Comparison of ENCODE assay signal across 5 fruit fly cellular contexts in the genomic region with DNA sequence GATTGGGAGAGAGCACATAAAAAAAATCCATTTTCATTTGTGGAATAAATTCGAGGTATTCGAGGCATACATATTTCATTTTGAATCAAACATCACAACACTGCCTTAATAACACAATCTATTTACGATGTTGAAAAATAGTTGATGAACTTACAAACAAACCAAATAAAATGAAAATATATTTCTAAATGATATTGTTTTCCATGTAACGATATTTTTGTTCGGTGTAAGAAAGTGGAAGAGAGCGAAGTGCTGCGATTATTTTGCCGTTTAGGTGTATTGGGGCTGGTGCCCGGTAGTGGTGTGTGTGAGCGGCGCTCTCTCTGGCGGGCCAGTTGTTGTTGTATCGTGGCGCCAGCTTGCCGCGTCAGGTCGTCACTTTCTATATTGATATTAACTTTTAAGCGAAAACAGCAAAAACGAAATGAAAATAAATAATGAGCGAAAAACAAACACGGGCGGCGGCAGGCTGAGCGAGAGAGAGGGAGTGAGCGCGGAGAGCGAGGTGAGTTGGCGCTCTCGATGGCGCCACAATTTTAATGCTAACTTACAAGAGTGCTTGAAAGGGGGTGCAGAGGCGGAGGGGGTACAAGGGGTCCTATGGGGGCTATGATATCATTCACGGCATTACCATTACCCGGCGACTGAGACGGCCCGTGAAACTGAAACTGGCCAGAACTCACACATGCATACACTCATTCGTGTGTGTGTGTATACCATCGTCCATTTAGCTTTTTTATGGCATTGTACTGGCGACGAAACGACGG.
TF ChIP-seq lines count a peak whose summit lies in the region.

No protein-coding gene starts in this region.

TF ChIP-seq in whole organism, adult, 20 proteins besides CTCF, POLR2A, EP300 and RAD21 (continued from another document):
- TF ChIP-seq ovo (GFP tag; optimal IDR thresholded peaks at IDR 0.05; lab: Kevin White, UChicago) (peak; percentile 76), CG33017 (tag; optimal IDR thresholded peaks at IDR 0.05; lab: Kevin White, UChicago) (peak; percentile 87), Crg-1 (GFP tag; optimal IDR thresholded peaks at IDR 0.05; lab: Kevin White, UChicago) (peak; percentile 94), Clk (GFP tag; optimal IDR thresholded peaks at IDR 0.05; lab: Kevin White, UChicago) (peak; percentile 61), CG7045 (GFP tag; optimal IDR thresholded peaks at IDR 0.05; lab: Kevin White, UChicago) (peak; percentile 91)
TF ChIP-seq in whole organism, adult: peak in this region for 19.

TF ChIP-seq in whole organism, embryonic, 481 proteins besides CTCF, POLR2A, EP300 and RAD21 (continued from another document and continues in another):
- TF ChIP-seq CG17802 (tag; optimal IDR thresholded peaks at IDR 0.05; lab: Kevin White, UChicago) (peak; percentile 81), zen (tag; optimal IDR thresholded peaks at IDR 0.05; lab: Kevin White, UChicago) (peak; percentile 85), CG10274 (GFP tag; optimal IDR thresholded peaks at IDR 0.05; lab: Kevin White, UChicago) (peak; percentile 64), CG1024 (GFP tag; IDR thresholded peaks at IDR 0.05; lab: Robert Waterston, UW) (no peak; the same call in none of the 2 replicates), CG18619 (GFP tag; optimal IDR thresholded peaks at IDR 0.05; lab: Kevin White, UChicago) (peak; percentile 92), CG12769 (tag; optimal IDR thresholded peaks at IDR 0.05; lab: Kevin White, UChicago) (peak; percentile 96), kah (GFP tag; optimal IDR thresholded peaks at IDR 0.05; lab: Kevin White, UChicago) (peak; percentile 82), CG14860 (GFP tag; IDR thresholded peaks at IDR 0.05; lab: Robert Waterston, UW; ENCODE audit: partially characterized antibody) (no peak), Hmx (GFP tag; optimal IDR thresholded peaks at IDR 0.05; lab: Kevin White, UChicago) (peak; percentile 91), CG30431 (GFP tag; optimal IDR thresholded peaks at IDR 0.05; lab: Kevin White, UChicago) (peak; percentile 82), CG3407 (GFP tag; optimal IDR thresholded peaks at IDR 0.05; lab: Kevin White, UChicago) (peak; percentile 84), usp (GFP tag; optimal IDR thresholded peaks at IDR 0.05; lab: Kevin White, UChicago) (no peak), CG8290 (GFP tag; optimal IDR thresholded peaks at IDR 0.05; lab: Kevin White, UChicago) (peak; percentile 70), CG8290 (tag; optimal IDR thresholded peaks at IDR 0.05; lab: Kevin White, UChicago) (peak; percentile 62 to 93), crp (GFP tag; optimal IDR thresholded peaks at IDR 0.05; lab: Kevin White, UChicago) (peak in 1 of 2 experiments; percentile 54), CG14014 (GFP tag; IDR thresholded peaks at IDR 0.05; lab: Robert Waterston, UW) (peak; percentile 72), CG2875 (GFP tag; optimal IDR thresholded peaks at IDR 0.05; lab: Kevin White, UChicago) (peak; percentile 85), CG6813 (GFP tag; optimal IDR thresholded peaks at IDR 0.05; lab: Kevin White, UChicago) (peak; percentile 90), dan (GFP tag; IDR thresholded peaks at IDR 0.05; lab: Robert Waterston, UW) (no peak), chinmo (GFP tag; IDR thresholded peaks at IDR 0.05; lab: Robert Waterston, UW; ENCODE audit: partially characterized antibody) (peak; percentile 98), CG2712 (tag; optimal IDR thresholded peaks at IDR 0.05; lab: Kevin White, UChicago) (peak; percentile 96), nau (GFP tag; optimal IDR thresholded peaks at IDR 0.05; lab: Kevin White, UChicago) (peak; percentile 90), CG33213 (GFP tag; optimal IDR thresholded peaks at IDR 0.05; lab: Kevin White, UChicago) (peak; percentile 74), Neu2 (GFP tag; optimal IDR thresholded peaks at IDR 0.05; lab: Kevin White, UChicago; ENCODE audit: borderline replicate concordance) (peak; percentile 56), stc (GFP tag; IDR thresholded peaks at IDR 0.05; lab: Robert Waterston, UW) (peak; percentile 93), dysf (GFP tag; IDR thresholded peaks at IDR 0.05; lab: Robert Waterston, UW) (peak; percentile 92), ac (GFP tag; optimal IDR thresholded peaks at IDR 0.05; lab: Kevin White, UChicago) (no peak), CG15601 (tag; optimal IDR thresholded peaks at IDR 0.05; lab: Kevin White, UChicago) (peak; percentile 94)

TF ChIP-seq in whole organism, prepupa, 60 proteins besides CTCF, POLR2A, EP300 and RAD21 (continued from another document and continues in another):
- peak; percentile 96 for TF ChIP-seq Blimp-1 (GFP tag; optimal IDR thresholded peaks at IDR 0.05; lab: Kevin White, UChicago)
- TF ChIP-seq CG11902 (GFP tag; optimal IDR thresholded peaks at IDR 0.05; lab: Kevin White, UChicago): peak; percentile 88
- TF ChIP-seq eg (GFP tag; IDR thresholded peaks at IDR 0.05; lab: Robert Waterston, UW): peak; percentile 91
- TF ChIP-seq Eip78C (GFP tag; lab: Kevin White, UChicago): peak; percentile 99
- peak; percentile 99 for TF ChIP-seq fkh (GFP tag; optimal IDR thresholded peaks at IDR 0.05; lab: Kevin White, UChicago)
- peak; percentile 96 for TF ChIP-seq Hr39 (GFP tag; optimal IDR thresholded peaks at IDR 0.05; lab: Kevin White, UChicago)
- TF ChIP-seq CG7368 (GFP tag; optimal IDR thresholded peaks at IDR 0.05; lab: Kevin White, UChicago): peak; percentile 90
- TF ChIP-seq salr (GFP tag; optimal IDR thresholded peaks at IDR 0.05; lab: Kevin White, UChicago): peak; percentile 79 to 90
- TF ChIP-seq CG10669 (GFP tag; optimal IDR thresholded peaks at IDR 0.05; lab: Kevin White, UChicago): peak; percentile 93
- TF ChIP-seq Sox102F (GFP tag; optimal IDR thresholded peaks at IDR 0.05; lab: Kevin White, UChicago): peak; percentile 97
- peak; percentile 98 for TF ChIP-seq esn (GFP tag; optimal IDR thresholded peaks at IDR 0.05; lab: Kevin White, UChicago)
- peak; percentile 95 for TF ChIP-seq vri (GFP tag; optimal IDR thresholded peaks at IDR 0.05; lab: Kevin White, UChicago)
- peak; percentile 94 for TF ChIP-seq CG15336 (GFP tag; IDR thresholded peaks at IDR 0.05; lab: Robert Waterston, UW)
- TF ChIP-seq CG8632 (GFP tag; optimal IDR thresholded peaks at IDR 0.05; lab: Kevin White, UChicago): peak; percentile 93
- peak; percentile 91 for TF ChIP-seq CG6276 (GFP tag; optimal IDR thresholded peaks at IDR 0.05; lab: Kevin White, UChicago)
- peak; percentile 86 for TF ChIP-seq CG6854 (GFP tag; optimal IDR thresholded peaks at IDR 0.05; lab: Kevin White, UChicago)
- TF ChIP-seq achi (GFP tag; optimal IDR thresholded peaks at IDR 0.05; lab: Kevin White, UChicago): peak; percentile 94
- peak; percentile 98 for TF ChIP-seq topi (GFP tag; optimal IDR thresholded peaks at IDR 0.05; lab: Kevin White, UChicago)
- TF ChIP-seq CG16779 (tag; optimal IDR thresholded peaks at IDR 0.05; lab: Kevin White, UChicago): peak; percentile 73
- peak; percentile 91 for TF ChIP-seq dac (GFP tag; optimal IDR thresholded peaks at IDR 0.05; lab: Kevin White, UChicago)
- peak; percentile 80 for TF ChIP-seq fd59A (GFP tag; optimal IDR thresholded peaks at IDR 0.05; lab: Kevin White, UChicago)
- peak; percentile 98 for TF ChIP-seq lz (GFP tag; optimal IDR thresholded peaks at IDR 0.05; lab: Kevin White, UChicago)
- TF ChIP-seq CG6163 (GFP tag; IDR thresholded peaks at IDR 0.05; lab: Robert Waterston, UW): peak; percentile 91
- TF ChIP-seq CG3919 (GFP tag; optimal IDR thresholded peaks at IDR 0.05; lab: Kevin White, UChicago): peak; percentile 94
- peak; percentile 90 for TF ChIP-seq CG6792 (GFP tag; optimal IDR thresholded peaks at IDR 0.05; lab: Kevin White, UChicago)
- TF ChIP-seq CG6808 (GFP tag; optimal IDR thresholded peaks at IDR 0.05; lab: Kevin White, UChicago): peak; percentile 85
- peak; percentile 10; the same call in 1 of the 2 replicates for TF ChIP-seq CG11294 (GFP tag; IDR thresholded peaks at IDR 0.05; lab: Robert Waterston, UW)
- TF ChIP-seq OdsH (GFP tag; optimal IDR thresholded peaks at IDR 0.05; lab: Kevin White, UChicago): peak; percentile 94
- TF ChIP-seq Ets21C (GFP tag; optimal IDR thresholded peaks at IDR 0.05; lab: Kevin White, UChicago): peak; percentile 94
- peak; percentile 84 for TF ChIP-seq Gug (GFP tag; IDR thresholded peaks at IDR 0.05; lab: Robert Waterston, UW)

TF ChIP-seq in whole organism, pupa, 21 proteins besides CTCF, POLR2A, EP300 and RAD21 (continued from another document):
- TF ChIP-seq gl (tag; optimal IDR thresholded peaks at IDR 0.05; lab: Kevin White, UChicago) (peak; percentile 74), Snoo (tag; optimal IDR thresholded peaks at IDR 0.05; lab: Kevin White, UChicago) (peak; percentile 94), CG8159 (tag; optimal IDR thresholded peaks at IDR 0.05; lab: Kevin White, UChicago) (peak; percentile 92), CG15710 (tag; optimal IDR thresholded peaks at IDR 0.05; lab: Kevin White, UChicago) (peak; percentile 85)

TF ChIP-seq in whole organism, wandering third instar larva, 38 proteins besides CTCF, POLR2A, EP300 and RAD21 (continued from another document):
- peak; percentile 82 for TF ChIP-seq tai (GFP tag; optimal IDR thresholded peaks at IDR 0.05; lab: Kevin White, UChicago)
- no peak for TF ChIP-seq N (GFP tag; optimal IDR thresholded peaks at IDR 0.05; lab: Kevin White, UChicago)
- TF ChIP-seq GATAd (GFP tag; optimal IDR thresholded peaks at IDR 0.05; lab: Kevin White, UChicago): peak; percentile 46
- TF ChIP-seq sv (GFP tag; optimal IDR thresholded peaks at IDR 0.05; lab: Kevin White, UChicago): peak; percentile 90
- TF ChIP-seq Hnf4 (GFP tag; optimal IDR thresholded peaks at IDR 0.05; lab: Kevin White, UChicago): peak; percentile 91
- no peak for TF ChIP-seq CrebA (GFP tag; optimal IDR thresholded peaks at IDR 0.05; lab: Kevin White, UChicago; ENCODE audit: borderline replicate concordance)
- TF ChIP-seq rgr (GFP tag; optimal IDR thresholded peaks at IDR 0.05; lab: Kevin White, UChicago): peak; percentile 95
- TF ChIP-seq jim (GFP tag; optimal IDR thresholded peaks at IDR 0.05; lab: Kevin White, UChicago): peak; percentile 14
- no peak for TF ChIP-seq pan (optimal IDR thresholded peaks at IDR 0.05; lab: Kevin White, UChicago)
- peak; percentile 95 for TF ChIP-seq Sp1 (GFP tag; optimal IDR thresholded peaks at IDR 0.05; lab: Kevin White, UChicago)
- TF ChIP-seq CG9705 (GFP tag; optimal IDR thresholded peaks at IDR 0.05; lab: Kevin White, UChicago): peak; percentile 77
- TF ChIP-seq usp (GFP tag; optimal IDR thresholded peaks at IDR 0.05; lab: Kevin White, UChicago): no peak
- no peak for TF ChIP-seq Hr78 (GFP tag; optimal IDR thresholded peaks at IDR 0.05; lab: Kevin White, UChicago)
- peak; percentile 94 for TF ChIP-seq HLH106 (tag; optimal IDR thresholded peaks at IDR 0.05; lab: Kevin White, UChicago)
- peak; percentile 86 for TF ChIP-seq CG32264 (GFP tag; optimal IDR thresholded peaks at IDR 0.05; lab: Kevin White, UChicago)
- peak; percentile 94 for TF ChIP-seq sage (GFP tag; optimal IDR thresholded peaks at IDR 0.05; lab: Kevin White, UChicago)
- TF ChIP-seq foxo (GFP tag; optimal IDR thresholded peaks at IDR 0.05; lab: Kevin White, UChicago): peak; percentile 89 to 97
- peak; percentile 90 for TF ChIP-seq Dif (GFP tag; optimal IDR thresholded peaks at IDR 0.05; lab: Kevin White, UChicago; ENCODE audit: partially characterized antibody)
- TF ChIP-seq woc (GFP tag; optimal IDR thresholded peaks at IDR 0.05; lab: Kevin White, UChicago): peak; percentile 97
- no peak for TF ChIP-seq Dfd (GFP tag; optimal IDR thresholded peaks at IDR 0.05; lab: Kevin White, UChicago)
- peak; percentile 98 for TF ChIP-seq br (GFP tag; optimal IDR thresholded peaks at IDR 0.05; lab: Kevin White, UChicago)
